Fruit fly (Drosophila melanogaster) whole organism, embryonic: ENCODE measurements around the gene HP1e.

ENCODE experiments used
- BEAF-32 ChIP-seq: fragments of 200-800 bp; sonication (Bioruptor generic); optimal IDR thresholded peaks from 3 replicates; lab custom pipeline; 2017; ENCODE audit warnings: missing biosample characterization, missing genetic modification characterization, mild to moderate bottlenecking, moderate library complexity, missing genetic modification reagents
- Blimp-1 ChIP-seq: fragments of 200-800 bp; sonication (Bioruptor generic); optimal IDR thresholded peaks from 3 replicates; lab custom pipeline; 2018; ENCODE audit warnings: missing biosample characterization, missing genetic modification characterization, mild to moderate bottlenecking, moderate library complexity, missing genetic modification reagents
- C15 ChIP-seq: fragments of 200-800 bp; sonication (Bioruptor generic); IDR thresholded peaks from 3 replicates; pipeline ENCODE4 v1.3.6; 2022; ENCODE audit warnings: missing biosample characterization, missing genetic modification characterization
- CG10209 ChIP-seq: fragments of 200-800 bp; sonication (Bioruptor generic); optimal IDR thresholded peaks from 3 replicates; lab custom pipeline; 2017; ENCODE audit warnings: missing biosample characterization, mild to moderate bottlenecking, missing genetic modification characterization, missing genetic modification reagents
- CG13624 ChIP-seq: fragments of 200-800 bp; sonication (Bioruptor generic); optimal IDR thresholded peaks from 2 replicates; lab custom pipeline; 2016; ENCODE audit warnings: missing biosample characterization, missing genetic modification characterization
- CG14014 ChIP-seq: fragments of 200-800 bp; sonication (Bioruptor generic); IDR thresholded peaks from 2 replicates; pipeline ENCODE4 v1.3.6; 2022; ENCODE audit warnings: missing biosample characterization, missing genetic modification characterization
- CG14667 ChIP-seq: fragments of 200-800 bp; sonication (Bioruptor generic); IDR thresholded peaks from 2 replicates; pipeline ENCODE4 v1.3.6; 2022; ENCODE audit warnings: missing biosample characterization, missing genetic modification characterization
- CG1647 ChIP-seq: fragments of 200-800 bp; sonication (Bioruptor generic); optimal IDR thresholded peaks from 3 replicates; lab custom pipeline; 2016; ENCODE audit warnings: missing biosample characterization, missing genetic modification characterization
- CG18619 ChIP-seq: fragments of 200-800 bp; sonication (Bioruptor generic); optimal IDR thresholded peaks from 3 replicates; lab custom pipeline; 2017; ENCODE audit warnings: missing biosample characterization, mild to moderate bottlenecking, missing genetic modification characterization
- CG2678 ChIP-seq: fragments of 200-800 bp; sonication (Bioruptor generic); optimal IDR thresholded peaks from 3 replicates; lab custom pipeline; 2019; ENCODE audit warnings: missing biosample characterization, mild to moderate bottlenecking, missing genetic modification characterization, moderate library complexity
- CG2712 ChIP-seq: fragments of 200-800 bp; optimal IDR thresholded peaks from 3 replicates; lab custom pipeline; 2019; ENCODE audit warnings: missing biosample characterization, mild to moderate bottlenecking, missing genetic modification characterization, moderate library complexity
- CG3995 ChIP-seq: fragments of 200-800 bp; sonication (Bioruptor generic); optimal IDR thresholded peaks from 3 replicates; lab custom pipeline; 2016; ENCODE audit warnings: missing biosample characterization, missing genetic modification characterization
- CG4730 ChIP-seq: fragments of 200-800 bp; sonication (Bioruptor generic); IDR thresholded peaks from 2 replicates; pipeline ENCODE4 v1.3.6; 2022; ENCODE audit warnings: missing biosample characterization, missing genetic modification characterization
- CG6175 ChIP-seq: fragments of 200-800 bp; sonication (Bioruptor generic); IDR thresholded peaks from 3 replicates; pipeline ENCODE4 v1.3.6; 2022; ENCODE audit warnings: missing biosample characterization, missing genetic modification characterization
- CG6654 ChIP-seq: fragments of 200-800 bp; sonication (Bioruptor generic); optimal IDR thresholded peaks from 2 replicates; lab custom pipeline; 2017; ENCODE audit warnings: missing biosample characterization, mild to moderate bottlenecking, missing genetic modification characterization
- D19A ChIP-seq: fragments of 200-800 bp; optimal IDR thresholded peaks from 3 replicates; lab custom pipeline; 2019; ENCODE audit warnings: missing biosample characterization, mild to moderate bottlenecking, missing genetic modification characterization, moderate library complexity
- Dll ChIP-seq: fragments of 200-800 bp; sonication (Bioruptor generic); IDR thresholded peaks from 4 replicates; pipeline ENCODE4 v1.3.6; 2022; ENCODE audit warnings: missing biosample characterization, missing genetic modification characterization; ENCODE audit not compliant: partially characterized antibody
- Dp ChIP-seq: fragments of 200-800 bp; sonication (Bioruptor generic); optimal IDR thresholded peaks from 2 replicates; lab custom pipeline; 2018; ENCODE audit warnings: missing biosample characterization, mild to moderate bottlenecking, missing genetic modification characterization, moderate library complexity
- E2f1 ChIP-seq: fragments of 200-800 bp; sonication (Bioruptor generic); IDR thresholded peaks from 2 replicates; pipeline ENCODE4 v1.3.6; 2022; ENCODE audit warnings: missing biosample characterization, missing genetic modification characterization
- Elba2 ChIP-seq: fragments of 200-800 bp; sonication (Bioruptor generic); optimal IDR thresholded peaks from 3 replicates; lab custom pipeline; 2016; ENCODE audit warnings: missing biosample characterization, missing genetic modification characterization
- Ets65A ChIP-seq: fragments of 200-800 bp; sonication (Bioruptor generic); peaks from one replicate; lab custom pipeline; 2016; ENCODE audit warnings: missing biosample characterization, missing genetic modification characterization
- GATAe ChIP-seq: fragments of 200-800 bp; sonication (Bioruptor generic); conservative IDR thresholded peaks from 2 replicates; pipeline ENCODE4 v1.3.6; 2022; ENCODE audit warnings: missing biosample characterization, missing genetic modification characterization
- HLH3B ChIP-seq: fragments of 200-800 bp; sonication (Bioruptor generic); IDR thresholded peaks from 2 replicates; pipeline ENCODE4 v1.3.6; 2022; ENCODE audit warnings: missing biosample characterization, missing genetic modification characterization
- Hr51 ChIP-seq, 2 experiments: fragments of 200-800 bp; sonication (Bioruptor generic); optimal IDR thresholded peaks; 2 replicates in 1 of 2; 3 replicates in 1 of 2; lab custom pipeline; 2016 to 2018; ENCODE audit warnings: missing biosample characterization in 2 of 2, missing genetic modification characterization in 2 of 2, mild to moderate bottlenecking in 1 of 2, moderate library complexity in 1 of 2
- Myb ChIP-seq: fragments of 200-800 bp; sonication (Bioruptor generic); optimal IDR thresholded peaks from 2 replicates; lab custom pipeline; 2016; ENCODE audit warnings: missing biosample characterization, missing genetic modification characterization
- Neu2 ChIP-seq: fragments of 200-800 bp; sonication (Bioruptor generic); optimal IDR thresholded peaks from 3 replicates; lab custom pipeline; 2016; ENCODE audit warnings: missing biosample characterization, missing genetic modification characterization, borderline replicate concordance
- Optix ChIP-seq: fragments of 200-800 bp; sonication (Bioruptor generic); IDR thresholded peaks from 3 replicates; pipeline ENCODE4 v1.3.6; 2022; ENCODE audit warnings: missing biosample characterization, missing genetic modification characterization
- Scr ChIP-seq: fragments of 200-800 bp; sonication (Bioruptor generic); IDR thresholded peaks from 2 replicates; pipeline ENCODE4 v1.3.6; 2022; ENCODE audit warnings: missing biosample characterization, missing genetic modification characterization; ENCODE audit not compliant: partially characterized antibody
- YL-1 ChIP-seq: fragments of 200-800 bp; sonication (Bioruptor generic); optimal IDR thresholded peaks from 3 replicates; lab custom pipeline; 2017; ENCODE audit warnings: missing biosample characterization, mild to moderate bottlenecking, missing genetic modification characterization
- ash1 ChIP-seq: fragments of 200-800 bp; sonication (Bioruptor generic); optimal IDR thresholded peaks from 2 replicates; lab custom pipeline; 2018; ENCODE audit warnings: missing biosample characterization, mild to moderate bottlenecking, missing genetic modification characterization
- cad ChIP-seq: fragments of >200 bp; optimal IDR thresholded peaks from 2 replicates; lab custom pipeline; 2017; ENCODE audit warnings: missing biosample characterization, missing genetic modification characterization
- cg ChIP-seq: fragments of 200-800 bp; sonication (Bioruptor generic); optimal IDR thresholded peaks from 3 replicates; lab custom pipeline; 2019; ENCODE audit warnings: missing biosample characterization, mild to moderate bottlenecking, missing genetic modification characterization, moderate library complexity
- emc ChIP-seq: fragments of 200-800 bp; sonication (Bioruptor generic); optimal IDR thresholded peaks from 2 replicates; lab custom pipeline; 2016; ENCODE audit warnings: missing biosample characterization, missing genetic modification characterization
- eyg ChIP-seq: fragments of 200-800 bp; sonication (Bioruptor generic); optimal IDR thresholded peaks from 3 replicates; lab custom pipeline; 2016; ENCODE audit warnings: missing biosample characterization, missing genetic modification characterization
- grau ChIP-seq: fragments of 200-800 bp; optimal IDR thresholded peaks from 3 replicates; lab custom pipeline; 2019; ENCODE audit warnings: missing biosample characterization, mild to moderate bottlenecking, missing genetic modification characterization, moderate library complexity
- kay ChIP-seq: fragments of 200-800 bp; sonication (Bioruptor generic); optimal IDR thresholded peaks from 2 replicates; lab custom pipeline; 2016; ENCODE audit warnings: missing biosample characterization, missing genetic modification characterization
- knrl ChIP-seq: fragments of 200-800 bp; sonication (Bioruptor generic); IDR thresholded peaks from 3 replicates; pipeline ENCODE4 v1.3.6; 2022; ENCODE audit warnings: missing biosample characterization, missing genetic modification characterization; ENCODE audit not compliant: partially characterized antibody
- lov ChIP-seq, 2 experiments: fragments of 200-800 bp in 1 of 2; fragments of >200 bp in 1 of 2; sonication (Bioruptor generic) in 1 of 2; IDR thresholded peaks in 1 of 2; optimal IDR thresholded peaks in 1 of 2; 2 replicates in 1 of 2; 3 replicates in 1 of 2; pipeline versions ENCODE4 v1.3.6 to Lab custom; 2017 to 2022; ENCODE audit warnings: missing biosample characterization in 1 of 2, missing genetic modification characterization in 1 of 2
- nerfin-1 ChIP-seq: fragments of 200-800 bp; sonication (Bioruptor generic); optimal IDR thresholded peaks from 3 replicates; lab custom pipeline; 2019; ENCODE audit warnings: missing biosample characterization, mild to moderate bottlenecking, missing genetic modification characterization, moderate library complexity
- pan ChIP-seq, 4 experiments: fragments of >200 bp in 3 of 4; fragments of 200-800 bp in 1 of 4; sonication (Bioruptor generic) in 1 of 4; optimal IDR thresholded peaks in 3 of 4; IDR thresholded peaks in 1 of 4; 2 replicates each; pipeline versions ENCODE4 v1.3.6 to Lab custom; 2017 to 2022; ENCODE audit warnings: missing biosample characterization in 2 of 4, missing genetic modification characterization in 2 of 4, mixed read lengths in 1 of 4
- pita ChIP-seq: fragments of 200-800 bp; sonication (Bioruptor generic); optimal IDR thresholded peaks from 2 replicates; lab custom pipeline; 2017; ENCODE audit warnings: missing biosample characterization, mild to moderate bottlenecking, missing genetic modification characterization
- rib ChIP-seq: fragments of 200-800 bp; sonication (Bioruptor generic); IDR thresholded peaks from 2 replicates; pipeline ENCODE4 v1.3.6; 2022; ENCODE audit warnings: missing biosample characterization, missing genetic modification characterization
- sens-2 ChIP-seq: fragments of 200-800 bp; sonication (Bioruptor generic); IDR thresholded peaks from 2 replicates; pipeline ENCODE4 v1.3.6; 2022; ENCODE audit warnings: missing biosample characterization, missing genetic modification characterization
- sisA ChIP-seq: fragments of 200-800 bp; sonication (Bioruptor generic); IDR thresholded peaks from 2 replicates; pipeline ENCODE4 v1.3.6; 2022; ENCODE audit warnings: missing biosample characterization, missing genetic modification characterization
- slbo ChIP-seq: fragments of 200-800 bp; sonication (Bioruptor generic); IDR thresholded peaks from 2 replicates; pipeline ENCODE4 v1.3.6; 2022; ENCODE audit warnings: missing biosample characterization, missing genetic modification characterization
- slp2 ChIP-seq: fragments of 200-800 bp; sonication (Bioruptor generic); optimal IDR thresholded peaks from 2 replicates; lab custom pipeline; 2016; ENCODE audit warnings: missing biosample characterization, missing genetic modification characterization
- trh ChIP-seq: fragments of 200-800 bp; sonication (Bioruptor generic); optimal IDR thresholded peaks from 2 replicates; lab custom pipeline; 2016; ENCODE audit warnings: missing biosample characterization, missing genetic modification characterization
- vnd ChIP-seq: fragments of 200-800 bp; sonication (Bioruptor generic); IDR thresholded peaks from 3 replicates; pipeline ENCODE4 v1.3.6; 2022; ENCODE audit warnings: missing biosample characterization, missing genetic modification characterization; ENCODE audit not compliant: partially characterized antibody
- wor ChIP-seq: fragments of 200-800 bp; sonication (Bioruptor generic); IDR thresholded peaks from 2 replicates; pipeline ENCODE4 v1.3.6; 2022; ENCODE audit warnings: missing biosample characterization, missing genetic modification characterization
- zfh2 ChIP-seq: fragments of 200-800 bp; sonication (Bioruptor generic); optimal IDR thresholded peaks from 2 replicates; lab custom pipeline; 2016; ENCODE audit warnings: missing biosample characterization, missing genetic modification characterization

Gene HP1e

dm6 chr3R:9328812-9329211, 7.2 kb downstream of the HP1e start (continued):
- TF ChIP-seq slp2 (GFP tag; lab: Kevin White, UChicago) (no peak), CG14667 (GFP tag; lab: Robert Waterston, UW) (no peak), CG18619 (no peak), sisA (GFP tag; lab: Robert Waterston, UW) (no peak), CG1647 (GFP tag; lab: Kevin White, UChicago) (no peak), CG4730 (GFP tag; lab: Robert Waterston, UW) (no peak), D19A (tag; lab: Kevin White, UChicago) (no peak), pan (optimal IDR thresholded peaks at IDR 0.05; lab: Kevin White, UChicago) (no peak), pan (GFP tag; optimal IDR thresholded peaks at IDR 0.05 in 1 of 2, IDR thresholded peaks at IDR 0.05 in 1 of 2) (no peak), CG3995 (no peak), Ets65A (GFP tag; lab: Kevin White, UChicago) (peak; percentile 53), zfh2 (GFP tag; lab: Kevin White, UChicago) (no peak), Scr (GFP tag; lab: Robert Waterston, UW) (no peak), E2f1 (GFP tag; lab: Robert Waterston, UW) (peak; percentile 67), Blimp-1 (GFP tag; lab: Kevin White, UChicago) (no peak), trh (GFP tag; lab: Kevin White, UChicago) (no peak), Optix (GFP tag; lab: Robert Waterston, UW) (no peak), wor (GFP tag; lab: Robert Waterston, UW) (no peak), CG10209 (GFP tag; lab: Kevin White, UChicago) (no peak), BEAF-32 (GFP tag; lab: Kevin White, UChicago) (no peak), eyg (GFP tag; lab: Kevin White, UChicago) (no peak), HLH3B (GFP tag; lab: Robert Waterston, UW) (no peak), Dll (GFP tag; lab: Robert Waterston, UW) (no peak), ash1 (no peak), lov (optimal IDR thresholded peaks at IDR 0.05; lab: Kevin White, UChicago) (no peak), lov (GFP tag; IDR thresholded peaks at IDR 0.05; lab: Robert Waterston, UW) (no peak), YL-1 (no peak), GATAe (peak; percentile 38), knrl (GFP tag; lab: Robert Waterston, UW) (peak; percentile 72; the same call in 2 of the 3 replicates), cg (no peak), cad (peak; percentile 92), vnd (no peak), C15 (GFP tag; lab: Robert Waterston, UW) (no peak), CG2678 (tag; lab: Kevin White, UChicago) (no peak), CG2712 (tag; lab: Kevin White, UChicago) (no peak), CG6175 (GFP tag; lab: Robert Waterston, UW) (no peak), slbo (peak; percentile 24; the same call in 1 of the 2 replicates), Dp (peak; percentile 87), kay (GFP tag; lab: Kevin White, UChicago) (no peak), Neu2 (no peak), Elba2 (GFP tag; lab: Kevin White, UChicago) (no peak), pita (GFP tag; lab: Kevin White, UChicago) (peak; percentile 4), Myb (GFP tag; lab: Kevin White, UChicago) (peak; percentile 47), CG14014 (GFP tag; lab: Robert Waterston, UW) (no peak), grau (peak; percentile 21), CG13624 (GFP tag; lab: Kevin White, UChicago) (peak; percentile 40), nerfin-1 (no peak), rib (GFP tag; lab: Robert Waterston, UW) (no peak), Hr51 (GFP tag; optimal IDR thresholded peaks at IDR 0.05; lab: Kevin White, UChicago) (no peak), CG6654 (GFP tag; lab: Kevin White, UChicago) (peak; percentile 100), emc (GFP tag; lab: Kevin White, UChicago) (no peak), sens-2 (GFP tag; lab: Robert Waterston, UW) (no peak)
